Worm (Caenorhabditis elegans) whole organism, L3 larva: ENCODE data around the gene disl-2.

Source experiments
- lsy-12 ChIP-seq: sonication (generic microtip); optimal IDR thresholded peaks from 2 replicates; lab custom pipeline; 2016; ENCODE audit warnings: mild to moderate bottlenecking, missing genetic modification characterization, missing compliant biosample characterization
- mdl-1 ChIP-seq: fragments of 150-350 bp; optimal IDR thresholded peaks from 2 replicates; lab custom pipeline; 2014; ENCODE audit warnings: missing biosample characterization, missing genetic modification characterization
- nfya-1 ChIP-seq: sonication (generic microtip); optimal IDR thresholded peaks from 2 replicates; lab custom pipeline; 2017; ENCODE audit warnings: missing genetic modification characterization, mild to moderate bottlenecking, missing compliant biosample characterization, antibody characterized with exemption, moderate library complexity; ENCODE audit not compliant: insufficient read depth
- nhr-11 ChIP-seq: fragments of 150-350 bp; optimal IDR thresholded peaks from 2 replicates; lab custom pipeline; 2014; ENCODE audit warnings: missing biosample characterization, missing genetic modification characterization
- nhr-23 ChIP-seq: fragments of 150-350 bp; optimal IDR thresholded peaks from 2 replicates; lab custom pipeline; 2014; ENCODE audit warnings: missing biosample characterization, missing genetic modification reagents, missing genetic modification characterization
- unc-39 ChIP-seq: sonication (generic microtip); optimal IDR thresholded peaks from 4 replicates; lab custom pipeline; 2017; ENCODE audit warnings: missing biosample characterization, missing genetic modification characterization
- zag-1 ChIP-seq: fragments of 150-350 bp; optimal IDR thresholded peaks from 2 replicates; lab custom pipeline; 2014; ENCODE audit warnings: missing biosample characterization, missing genetic modification characterization
- ztf-11 ChIP-seq: fragments of 150-350 bp; optimal IDR thresholded peaks from 2 replicates; lab custom pipeline; 2014; ENCODE audit warnings: missing biosample characterization, missing genetic modification characterization

disl-2 gene

ce11 chrIII:5495168-5495567 lies 52.2 kb downstream of the disl-2 start, which contains the start of gene R02F2.8:
Gene R02F2.8, minus strand, starts transcription at chrIII:5495268.
- TF ChIP-seq lsy-12, result no peak
- TF ChIP-seq nhr-23 (tag; lab: Kevin White, UChicago), result no peak
- no peak for TF ChIP-seq nfya-1 (tag; lab: Kevin White, UChicago)
- TF ChIP-seq ztf-11, result no peak
- no peak for TF ChIP-seq zag-1
- TF ChIP-seq mdl-1 (tag; lab: Kevin White, UChicago), result no peak
- TF ChIP-seq unc-39 (tag; lab: Kevin White, UChicago), result no peak
- TF ChIP-seq nhr-11 (tag; lab: Kevin White, UChicago), result no peak
